Worm (Caenorhabditis elegans) whole organism, L4 larva: ENCODE results near the gene frpr-16.

Experiments
- T26A8.4 ChIP-seq: fragments of 200-800 bp; sonication (Bioruptor generic); IDR thresholded peaks from 2 replicates; pipeline ENCODE4 v1.3.6; 2022; ENCODE audit warnings: missing genetic modification characterization, missing compliant biosample characterization
- Y5F2A.4 ChIP-seq: fragments of 200-800 bp; sonication (Bioruptor generic); optimal IDR thresholded peaks from 2 replicates; lab custom pipeline; 2018; ENCODE audit warnings: mild to moderate bottlenecking, missing genetic modification characterization, missing compliant biosample characterization
- dve-1 ChIP-seq: sonication (generic microtip); optimal IDR thresholded peaks from 2 replicates; lab custom pipeline; 2017; ENCODE audit warnings: antibody characterized with exemption, mild to moderate bottlenecking, missing genetic modification characterization, missing compliant biosample characterization; ENCODE audit not compliant: insufficient read depth
- egl-27 ChIP-seq: sonication (generic microtip); optimal IDR thresholded peaks from 3 replicates; lab custom pipeline; 2017; ENCODE audit warnings: missing biosample characterization, missing genetic modification reagents, missing genetic modification characterization
- fkh-10 ChIP-seq: fragments of 150-350 bp; optimal IDR thresholded peaks from 2 replicates; lab custom pipeline; 2014; ENCODE audit warnings: missing biosample characterization, missing genetic modification reagents, missing genetic modification characterization
- lsy-2 ChIP-seq, 2 experiments: fragments of 150-350 bp in 1 of 2; sonication (generic microtip) in 1 of 2; optimal IDR thresholded peaks; 2 replicates each; lab custom pipeline; 2014 to 2017; ENCODE audit warnings: missing biosample characterization in 2 of 2, missing genetic modification characterization in 2 of 2
- nhr-28 ChIP-seq: fragments of 150-350 bp; optimal IDR thresholded peaks from 2 replicates; lab custom pipeline; 2014; ENCODE audit warnings: missing biosample characterization, missing genetic modification characterization
- pqm-1 ChIP-seq: sonication (generic microtip); optimal IDR thresholded peaks from 2 replicates; lab custom pipeline; 2017; ENCODE audit warnings: missing biosample characterization, missing genetic modification characterization
- skn-1 ChIP-seq: fragments of 150-350 bp; optimal IDR thresholded peaks from 2 replicates; lab custom pipeline; 2014; ENCODE audit warnings: missing biosample characterization, missing genetic modification characterization
- unc-62 ChIP-seq, 3 experiments: fragments of 150-350 bp in 1 of 3; sonication (generic microtip); optimal IDR thresholded peaks in 2 of 3; peaks in 1 of 3; 1 replicate in 1 of 3; 2 replicates in 2 of 3; lab custom pipeline; 2014 to 2017; ENCODE audit warnings: missing biosample characterization in 3 of 3, missing genetic modification characterization in 3 of 3, missing genetic modification reagents in 3 of 3, missing genotype in 1 of 3

DNA sequence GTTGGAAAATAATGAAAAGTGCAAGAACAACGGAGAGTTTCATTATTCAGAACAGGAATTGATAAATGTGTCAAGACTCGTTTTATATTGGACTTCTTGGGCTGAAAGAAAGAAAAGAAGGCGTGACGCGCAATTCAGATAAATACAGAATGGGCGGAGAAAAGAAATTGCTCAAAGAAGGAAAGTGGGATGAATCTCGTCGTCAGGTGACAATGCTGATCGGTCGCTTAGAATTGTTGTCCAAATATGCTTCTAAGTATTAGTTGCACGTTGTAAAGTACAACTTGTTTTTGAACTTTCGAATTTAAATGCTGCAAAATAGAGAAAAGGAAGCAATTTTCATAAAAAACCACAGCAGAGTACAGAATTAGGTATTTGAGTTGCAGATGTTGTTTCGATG lies 40.3 kb downstream of the frpr-16 start, which contains the start of gene ins-3:
- TF ChIP-seq dve-1 (tag; lab: Kevin White, UChicago) (no peak), lsy-2 (tag; optimal IDR thresholded peaks at IDR 0.05; lab: Kevin White, UChicago) (no peak), egl-27 (tag; lab: Kevin White, UChicago) (no peak), unc-62 (GFP tag; optimal IDR thresholded peaks at IDR 0.05 in 1 of 2; lab: Kevin White, UChicago) (no peak), unc-62 (tag; optimal IDR thresholded peaks at IDR 0.05; lab: Kevin White, UChicago) (no peak), skn-1 (tag; lab: Kevin White, UChicago) (no peak), Y5F2A.4 (GFP tag; lab: Kevin White, UChicago) (no peak), nhr-28 (tag; lab: Kevin White, UChicago) (no peak), pqm-1 (no peak), T26A8.4 (GFP tag; lab: Robert Waterston, UW) (no peak), fkh-10 (GFP tag; lab: Kevin White, UChicago) (no peak)
